Worm (Caenorhabditis elegans) whole organism, L2 larva: ENCODE measurements around the gene ajm-1.

ENCODE experiments used
- Y55F3AM.14 ChIP-seq: fragments of 200-800 bp; sonication (Bioruptor generic); optimal IDR thresholded peaks from 2 replicates; lab custom pipeline; 2018; ENCODE audit warnings: mild to moderate bottlenecking, missing genetic modification characterization, missing compliant biosample characterization
- ZK546.5 ChIP-seq: sonication (generic microtip); optimal IDR thresholded peaks from 2 replicates; lab custom pipeline; 2017; ENCODE audit warnings: missing biosample characterization, missing genetic modification characterization
- aly-2 ChIP-seq: fragments of 150-350 bp; optimal IDR thresholded peaks from 2 replicates; lab custom pipeline; 2014; ENCODE audit warnings: missing biosample characterization, missing genetic modification characterization
- ama-1 ChIP-seq: fragments of 150-350 bp; optimal IDR thresholded peaks from 2 replicates; lab custom pipeline; 2018; ENCODE audit warnings: inconsistent platforms
- blmp-1 ChIP-seq: sonication (generic microtip); optimal IDR thresholded peaks from 2 replicates; lab custom pipeline; 2017; ENCODE audit warnings: missing genetic modification characterization, mild to moderate bottlenecking, missing compliant biosample characterization, antibody characterized with exemption, moderate library complexity; ENCODE audit not compliant: insufficient read depth
- ceh-16 ChIP-seq: fragments of 150-350 bp; optimal IDR thresholded peaks from 2 replicates; lab custom pipeline; 2014; ENCODE audit warnings: missing biosample characterization, missing genetic modification characterization
- ceh-82 ChIP-seq: fragments of 150-350 bp; optimal IDR thresholded peaks from 2 replicates; lab custom pipeline; 2014; ENCODE audit warnings: missing biosample characterization, missing genetic modification characterization
- crh-2 ChIP-seq: sonication (generic microtip); optimal IDR thresholded peaks from 2 replicates; lab custom pipeline; 2017; ENCODE audit warnings: missing biosample characterization, missing genetic modification characterization
- egl-27 ChIP-seq: sonication (generic microtip); optimal IDR thresholded peaks from 3 replicates; lab custom pipeline; 2017; ENCODE audit warnings: missing biosample characterization, missing genetic modification reagents, missing genetic modification characterization
- elt-3 ChIP-seq: sonication (generic microtip); optimal IDR thresholded peaks from 2 replicates; lab custom pipeline; 2017; ENCODE audit warnings: missing biosample characterization, missing genetic modification characterization
- fos-1 ChIP-seq: fragments of 150-350 bp; optimal IDR thresholded peaks from 2 replicates; lab custom pipeline; 2014; ENCODE audit warnings: missing biosample characterization, missing genetic modification characterization
- gmeb-1 ChIP-seq: fragments of 150-350 bp; optimal IDR thresholded peaks from 2 replicates; lab custom pipeline; 2014; ENCODE audit warnings: missing biosample characterization, missing genetic modification characterization
- lin-11 ChIP-seq: fragments of 150-350 bp; sonication (generic microtip); optimal IDR thresholded peaks from 2 replicates; lab custom pipeline; 2014; ENCODE audit warnings: missing biosample characterization, missing genetic modification characterization, inconsistent platforms, mixed read lengths
- lsy-2 ChIP-seq, 2 experiments: fragments of 150-350 bp in 1 of 2; sonication (generic microtip) in 1 of 2; optimal IDR thresholded peaks; 2 replicates each; lab custom pipeline; 2014 to 2017; ENCODE audit warnings: missing biosample characterization in 2 of 2, missing genetic modification characterization in 2 of 2
- mbf-1 ChIP-seq: sonication (generic microtip); optimal IDR thresholded peaks from 2 replicates; lab custom pipeline; 2017; ENCODE audit warnings: missing biosample characterization, missing genetic modification characterization
- nhr-10 ChIP-seq: sonication (generic microtip); optimal IDR thresholded peaks from 2 replicates; lab custom pipeline; 2017; ENCODE audit warnings: missing biosample characterization, missing genetic modification characterization
- nhr-129 ChIP-seq: fragments of 150-350 bp; optimal IDR thresholded peaks from 2 replicates; lab custom pipeline; 2014; ENCODE audit warnings: missing biosample characterization, missing genetic modification characterization
- nhr-23 ChIP-seq: fragments of 150-350 bp; optimal IDR thresholded peaks from 2 replicates; lab custom pipeline; 2014; ENCODE audit warnings: missing biosample characterization, missing genetic modification reagents, missing genetic modification characterization
- nhr-25 ChIP-seq: fragments of 150-350 bp; sonication (generic microtip); optimal IDR thresholded peaks from 3 replicates; lab custom pipeline; 2014; ENCODE audit warnings: missing biosample characterization, missing genetic modification characterization
- nhr-77 ChIP-seq: fragments of 150-350 bp; optimal IDR thresholded peaks from 2 replicates; lab custom pipeline; 2014; ENCODE audit warnings: missing biosample characterization, missing genetic modification characterization
- skn-1 ChIP-seq: sonication (generic microtip); optimal IDR thresholded peaks from 2 replicates; lab custom pipeline; 2017; ENCODE audit warnings: missing biosample characterization, missing genetic modification characterization
- sma-3 ChIP-seq: sonication (generic microtip); optimal IDR thresholded peaks from 2 replicates; lab custom pipeline; 2016; ENCODE audit warnings: missing genetic modification reagents, missing genetic modification characterization, missing compliant biosample characterization
- sma-9 ChIP-seq, 2 experiments: fragments of 150-350 bp in 1 of 2; sonication (generic microtip) in 1 of 2; optimal IDR thresholded peaks; 2 replicates each; lab custom pipeline; 2014 to 2016; ENCODE audit warnings: missing genetic modification characterization in 2 of 2, mild to moderate bottlenecking in 1 of 2, missing biosample characterization in 1 of 2, missing compliant biosample characterization in 1 of 2, missing genetic modification reagents in 1 of 2, moderate library complexity in 1 of 2
- unc-39 ChIP-seq: fragments of 150-350 bp; optimal IDR thresholded peaks from 2 replicates; lab custom pipeline; 2014; ENCODE audit warnings: missing biosample characterization, missing genetic modification characterization
- unc-62 ChIP-seq: fragments of 150-350 bp; optimal IDR thresholded peaks from 2 replicates; lab custom pipeline; 2014; ENCODE audit warnings: missing biosample characterization, missing genetic modification reagents, missing genetic modification characterization
- zag-1 ChIP-seq: fragments of 150-350 bp; optimal IDR thresholded peaks from 2 replicates; lab custom pipeline; 2014; ENCODE audit warnings: missing biosample characterization, missing genetic modification characterization
- ztf-11 ChIP-seq: sonication (generic microtip); optimal IDR thresholded peaks from 2 replicates; lab custom pipeline; 2017; ENCODE audit warnings: missing biosample characterization, missing genetic modification characterization
- ztf-4 ChIP-seq: fragments of 150-350 bp; optimal IDR thresholded peaks from 2 replicates; lab custom pipeline; 2014; ENCODE audit warnings: missing biosample characterization, missing genetic modification characterization

Gene ajm-1

DNA sequence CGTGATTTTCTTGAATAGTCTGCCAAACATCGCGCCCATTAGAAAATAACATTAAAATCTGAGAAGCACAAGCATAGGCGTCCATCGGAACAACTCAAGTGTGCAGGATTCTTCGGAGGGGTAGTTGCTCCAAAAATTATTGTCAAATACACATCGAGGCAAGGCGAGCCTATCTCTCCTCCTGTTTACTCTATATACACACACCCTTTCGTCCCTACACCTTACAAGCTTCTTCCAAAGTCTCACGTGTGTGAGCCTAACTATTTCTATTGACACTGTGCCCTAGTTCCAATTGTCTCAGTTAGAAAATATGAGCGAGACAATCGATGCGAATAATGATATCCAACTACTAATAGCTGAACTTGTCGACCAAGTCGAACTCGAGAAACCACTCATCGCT is 9.1 kb downstream of the ajm-1 start:
- TF ChIP-seq nhr-25 (tag; lab: Kevin White, UChicago), result no peak
- no peak for TF ChIP-seq Y55F3AM.14 (GFP tag; lab: Kevin White, UChicago)
- no peak for TF ChIP-seq fos-1 (tag; lab: Kevin White, UChicago)
- no peak for TF ChIP-seq zag-1 (tag; lab: Kevin White, UChicago)
- no peak for TF ChIP-seq aly-2 (tag; lab: Kevin White, UChicago)
- TF ChIP-seq elt-3 (tag; lab: Kevin White, UChicago), result no peak
- no peak for TF ChIP-seq skn-1 (tag; lab: Kevin White, UChicago)
- no peak for TF ChIP-seq nhr-23 (tag; lab: Kevin White, UChicago)
- TF ChIP-seq, all 48 proteins: peak for 0

DNA sequence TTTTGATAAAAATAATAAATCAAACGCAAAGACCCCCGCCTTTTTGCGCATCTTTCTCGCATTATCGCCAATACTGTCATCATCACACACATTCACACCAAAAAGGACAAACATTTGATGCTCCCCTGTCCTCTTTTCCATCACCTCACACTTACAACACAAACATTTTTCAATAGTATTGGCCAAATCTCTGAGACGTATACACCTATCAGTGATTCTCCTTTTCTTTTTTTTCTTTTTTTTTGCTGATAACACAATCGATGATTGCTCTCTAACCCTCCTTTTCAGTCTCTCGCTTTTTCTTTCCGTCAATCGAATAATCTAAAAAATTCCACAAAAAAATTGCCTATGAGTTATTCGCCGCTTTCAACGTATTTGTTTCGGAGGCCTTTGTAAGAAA is 14.1 kb downstream of the ajm-1 start:
- TF ChIP-seq ztf-11 (tag; lab: Kevin White, UChicago) (no peak), mbf-1 (tag; lab: Kevin White, UChicago) (no peak), fos-1 (tag; lab: Kevin White, UChicago) (peak; percentile 89), sma-9 (GFP tag; optimal IDR thresholded peaks at IDR 0.05; lab: Kevin White, UChicago) (peak; percentile 3), sma-9 (tag; optimal IDR thresholded peaks at IDR 0.05; lab: Kevin White, UChicago) (no peak), crh-2 (tag; lab: Kevin White, UChicago) (peak; percentile 38), ceh-82 (tag; lab: Kevin White, UChicago) (no peak), gmeb-1 (peak; percentile 2)

- peak; percentile 16 for TF ChIP-seq ceh-16 (tag; lab: Kevin White, UChicago)
- no peak for TF ChIP-seq ztf-4 (tag; lab: Kevin White, UChicago)
Measured at ce11 chrX:9102150-9102549, 19.4 kb downstream of the ajm-1 start.

- TF ChIP-seq ceh-16 (tag; lab: Kevin White, UChicago), result no peak
- no peak for TF ChIP-seq sma-3 (GFP tag; lab: Kevin White, UChicago)
- TF ChIP-seq unc-62 (GFP tag; lab: Kevin White, UChicago), result no peak
- TF ChIP-seq ama-1 (lab: Kevin White, UChicago), result no peak
Measured at ce11 chrX:9103048-9103447, 20.3 kb downstream of the ajm-1 start.

DNA sequence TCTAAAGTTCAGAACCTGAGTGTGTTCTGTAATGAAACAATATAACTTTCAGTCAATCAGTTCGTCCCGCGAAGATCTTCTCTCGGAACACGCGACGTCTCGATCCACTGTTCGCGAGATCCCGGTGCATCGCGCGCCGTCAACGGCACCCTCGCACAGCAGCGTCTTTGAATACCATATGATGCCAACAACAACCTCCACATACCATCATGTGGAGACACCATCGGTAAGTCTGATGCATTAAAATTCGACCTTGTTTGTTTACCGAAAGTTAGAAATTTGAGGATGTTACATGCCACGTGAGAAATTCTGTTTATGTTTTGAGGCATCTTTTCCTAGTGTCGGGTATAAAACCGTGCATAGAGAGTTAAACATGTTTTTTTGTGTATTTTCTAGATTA is 20.8 kb downstream of the ajm-1 start:
- no peak for TF ChIP-seq gmeb-1
- TF ChIP-seq nhr-129 (tag; lab: Kevin White, UChicago), result peak; percentile 60
- TF ChIP-seq nhr-10 (tag; lab: Kevin White, UChicago), result no peak
- TF ChIP-seq blmp-1 (tag; lab: Kevin White, UChicago), result no peak
- TF ChIP-seq lsy-2 (tag; optimal IDR thresholded peaks at IDR 0.05; lab: Kevin White, UChicago), result no peak
- TF ChIP-seq ZK546.5 (tag; lab: Kevin White, UChicago), result no peak
- TF ChIP-seq mbf-1 (tag; lab: Kevin White, UChicago), result no peak

DNA sequence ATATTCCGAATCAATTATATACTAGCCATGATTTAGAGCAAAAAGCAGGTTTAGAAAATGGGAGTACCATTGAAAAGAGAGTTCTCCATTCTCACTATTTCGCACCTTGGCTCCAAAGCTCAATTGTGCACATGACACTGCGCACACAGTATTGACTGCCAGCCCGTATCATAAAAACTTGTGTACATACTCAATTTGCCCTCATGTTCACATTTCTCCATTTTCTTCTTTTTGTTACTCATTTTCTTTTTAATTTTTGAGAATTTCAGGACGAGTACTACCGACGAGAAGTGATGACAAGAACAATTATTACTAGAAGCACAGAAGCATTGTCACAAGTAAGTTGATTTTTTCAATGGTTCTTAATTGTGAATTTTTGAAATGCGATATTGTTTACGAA is 21.7 kb downstream of the ajm-1 start:
- peak; percentile 17 for TF ChIP-seq nhr-129 (tag; lab: Kevin White, UChicago)
- TF ChIP-seq ceh-82 (tag; lab: Kevin White, UChicago), result no peak

DNA sequence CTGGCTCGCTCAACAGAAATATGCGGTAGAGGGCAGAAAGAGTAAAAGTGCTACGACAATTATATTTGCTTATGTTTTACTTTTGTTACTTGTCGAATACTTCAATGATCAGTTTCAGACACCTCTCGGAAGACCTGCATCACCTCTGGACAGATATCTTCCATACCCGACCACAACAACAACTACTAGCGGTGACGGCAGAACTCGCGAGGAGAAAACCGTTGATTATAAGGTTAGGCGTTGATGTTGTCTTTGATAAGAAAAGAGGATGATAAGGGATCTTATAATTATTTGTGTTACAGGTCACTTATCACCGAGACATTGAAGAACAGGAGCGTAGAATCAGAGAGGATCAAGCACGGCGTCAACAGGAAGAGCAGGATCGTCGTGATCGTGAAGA is 22.3 kb downstream of the ajm-1 start:
- TF ChIP-seq lin-11 (tag; lab: Kevin White, UChicago), result no peak
- TF ChIP-seq unc-39 (tag; lab: Kevin White, UChicago), result no peak
- TF ChIP-seq fos-1 (tag; lab: Kevin White, UChicago), result peak; percentile 7

- TF ChIP-seq nhr-25 (tag; lab: Kevin White, UChicago) (no peak), nhr-77 (tag; lab: Kevin White, UChicago) (no peak), egl-27 (no peak), nhr-10 (tag; lab: Kevin White, UChicago) (no peak)
- TF ChIP-seq, all 48 proteins: peak for 0
Measured at ce11 chrX:9105888-9106287, 23.1 kb downstream of the ajm-1 start.
